Fruit fly (Drosophila melanogaster): ENCODE results near the gene fid.

Gene fid

DNA sequence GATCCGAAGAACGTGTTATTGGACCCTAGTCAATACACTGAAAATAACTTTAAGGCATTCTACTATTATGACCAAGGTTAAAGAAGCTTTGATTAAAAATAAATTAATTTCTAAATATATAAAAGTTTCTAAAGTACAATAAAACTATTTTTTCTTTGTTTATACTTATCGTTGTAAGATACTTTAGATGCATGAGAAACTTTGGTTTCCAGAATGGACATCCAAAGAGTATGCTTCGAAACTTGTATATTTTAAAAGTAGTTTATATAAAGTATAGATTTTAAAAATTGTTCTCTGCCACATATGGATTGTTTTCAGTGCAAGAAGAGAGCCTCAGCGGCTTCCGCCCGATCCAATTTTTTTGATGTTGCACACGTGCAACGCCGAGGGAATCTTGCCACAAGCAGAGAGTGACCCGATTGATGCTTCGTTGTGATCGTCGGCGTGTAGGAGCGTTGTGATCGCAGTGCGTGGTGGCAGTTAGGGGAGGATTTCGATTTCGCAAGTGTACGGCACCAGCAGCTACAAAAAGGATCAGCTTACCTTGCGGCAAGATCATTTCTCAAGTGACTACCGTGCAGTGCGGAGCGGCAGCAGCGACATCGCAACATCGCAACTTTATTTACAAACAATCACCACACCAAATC is 27.3 kb downstream of the fid start (continued):
- no peak for TF ChIP-seq CG33213 (GFP tag; optimal IDR thresholded peaks at IDR 0.05)
- TF ChIP-seq CG16863 (GFP tag; optimal IDR thresholded peaks at IDR 0.05), result no peak
- no peak for TF ChIP-seq CG8281 (tag; optimal IDR thresholded peaks at IDR 0.05)
- TF ChIP-seq oc (tag; optimal IDR thresholded peaks at IDR 0.05), result peak; percentile 84
- peak; percentile 49 for TF ChIP-seq HHEX (GFP tag; optimal IDR thresholded peaks at IDR 0.05)
- peak; percentile 83 for TF ChIP-seq CG10209 (GFP tag; optimal IDR thresholded peaks at IDR 0.05)
- TF ChIP-seq CG9932 (GFP tag; IDR thresholded peaks at IDR 0.05), result no peak
- no peak for TF ChIP-seq CG11247 (GFP tag; IDR thresholded peaks at IDR 0.05)
- peak; percentile 79 for TF ChIP-seq row (GFP tag; IDR thresholded peaks at IDR 0.05)
- TF ChIP-seq crol (GFP tag; IDR thresholded peaks at IDR 0.05), result no peak
- peak; percentile 39 for TF ChIP-seq YL-1 (GFP tag; optimal IDR thresholded peaks at IDR 0.05)
- TF ChIP-seq CG2120 (GFP tag; optimal IDR thresholded peaks at IDR 0.05), result no peak
- TF ChIP-seq CG8290 (GFP tag; optimal IDR thresholded peaks at IDR 0.05), result peak; percentile 83
- TF ChIP-seq CG8290 (tag; optimal IDR thresholded peaks at IDR 0.05), result peak in 1 of 2 experiments; percentile 47
- peak; percentile 86 for TF ChIP-seq CG17361 (GFP tag; IDR thresholded peaks at IDR 0.05)
- TF ChIP-seq ftz-f1 (GFP tag; optimal IDR thresholded peaks at IDR 0.05), result no peak
- TF ChIP-seq CG6254 (GFP tag; optimal IDR thresholded peaks at IDR 0.05), result peak; percentile 85
- TF ChIP-seq CG4328 (GFP tag; optimal IDR thresholded peaks at IDR 0.05), result no peak
- no peak for TF ChIP-seq Awh (GFP tag; IDR thresholded peaks at IDR 0.05)
- TF ChIP-seq CG9876 (GFP tag; optimal IDR thresholded peaks at IDR 0.05), result no peak
- peak; percentile 52 for TF ChIP-seq CG12942 (GFP tag; optimal IDR thresholded peaks at IDR 0.05)
- TF ChIP-seq CG10979 (tag; optimal IDR thresholded peaks at IDR 0.05), result peak; percentile 92
- TF ChIP-seq CG13424 (tag; optimal IDR thresholded peaks at IDR 0.05), result peak; percentile 89
- TF ChIP-seq zf30C (GFP tag; optimal IDR thresholded peaks at IDR 0.05), result peak; percentile 97
- peak; percentile 55; the same call in 1 of the 2 replicates for TF ChIP-seq peb (GFP tag; IDR thresholded peaks at IDR 0.05)
- no peak for TF ChIP-seq D19B (GFP tag; optimal IDR thresholded peaks at IDR 0.05)
- peak; percentile 97 for TF ChIP-seq CG9727 (GFP tag; optimal IDR thresholded peaks at IDR 0.05)
- peak; percentile 92 for TF ChIP-seq CoRest (tag; optimal IDR thresholded peaks at IDR 0.05)
- TF ChIP-seq Xrp1 (GFP tag; IDR thresholded peaks at IDR 0.05), result peak; percentile 95
- TF ChIP-seq CG30403 (GFP tag; optimal IDR thresholded peaks at IDR 0.05), result peak; percentile 59
- TF ChIP-seq Sox102F (GFP tag; optimal IDR thresholded peaks at IDR 0.05), result peak; percentile 87
- TF ChIP-seq cwo (GFP tag; optimal IDR thresholded peaks at IDR 0.05), result no peak
- TF ChIP-seq Hr3 (GFP tag; optimal IDR thresholded peaks at IDR 0.05), result peak; percentile 77
- peak; percentile 68 for TF ChIP-seq CG13123 (GFP tag; optimal IDR thresholded peaks at IDR 0.05)
- TF ChIP-seq CG13775 (GFP tag; optimal IDR thresholded peaks at IDR 0.05), result peak; percentile 92
- no peak for TF ChIP-seq CG11085 (GFP tag; IDR thresholded peaks at IDR 0.05)
- peak; percentile 27; the same call in 1 of the 2 replicates for TF ChIP-seq Rx (GFP tag; IDR thresholded peaks at IDR 0.05)
- no peak for TF ChIP-seq bowl (GFP tag; IDR thresholded peaks at IDR 0.05)
- TF ChIP-seq lab (GFP tag; optimal IDR thresholded peaks at IDR 0.05), result peak; percentile 3
- peak in 1 of 2 experiments; percentile 47 for TF ChIP-seq dpn (GFP tag; optimal IDR thresholded peaks at IDR 0.05)
- TF ChIP-seq CG34376 (GFP tag; optimal IDR thresholded peaks at IDR 0.05), result no peak
- TF ChIP-seq sqz (GFP tag; optimal IDR thresholded peaks at IDR 0.05), result peak; percentile 86
- peak; percentile 94 for TF ChIP-seq bsh (GFP tag; optimal IDR thresholded peaks at IDR 0.05)
- peak; percentile 35 for TF ChIP-seq CG12219 (GFP tag; optimal IDR thresholded peaks at IDR 0.05)
- TF ChIP-seq Sry-β (GFP tag; optimal IDR thresholded peaks at IDR 0.05), result peak; percentile 38
- TF ChIP-seq C15 (GFP tag; IDR thresholded peaks at IDR 0.05), result no peak
- no peak for TF ChIP-seq luna (GFP tag; optimal IDR thresholded peaks at IDR 0.05)
- TF ChIP-seq NFAT (GFP tag; IDR thresholded peaks at IDR 0.05), result no peak
- peak; percentile 91 for TF ChIP-seq CG10267 (tag; optimal IDR thresholded peaks at IDR 0.05)
- TF ChIP-seq CG14014 (GFP tag; IDR thresholded peaks at IDR 0.05), result no peak
